Fruit fly (Drosophila melanogaster): Measurements from ENCODE around the gene Oscillin.
A peak's percentile ranks its signal among the peaks of the same experiment; 100 is the strongest.

DNA sequence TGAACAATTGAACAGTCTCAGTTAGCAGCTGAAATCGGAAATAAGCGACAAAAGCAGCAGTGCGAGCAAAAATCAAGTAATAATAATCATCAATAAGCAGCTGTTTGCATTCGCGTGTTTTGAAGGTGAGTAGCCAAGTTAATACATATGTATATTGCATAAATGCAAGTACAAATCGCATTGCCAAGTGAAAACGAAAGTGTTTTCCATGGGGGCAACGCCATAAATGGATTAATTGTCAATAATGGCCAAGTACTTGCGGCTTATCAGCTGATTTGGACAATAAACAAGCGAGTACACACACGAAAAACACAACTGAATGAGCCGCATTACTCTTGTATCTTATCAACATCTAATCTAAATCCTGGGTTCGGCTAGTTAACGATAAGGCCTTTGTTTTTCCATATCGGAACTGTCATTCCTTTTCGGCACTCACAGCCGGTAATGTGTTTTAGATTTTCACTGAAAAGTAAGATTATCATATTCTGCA lies 447 bp downstream of the Oscillin start:
- TF ChIP-seq CG1620 (GFP tag; optimal IDR thresholded peaks at IDR 0.05) (no peak), ovo (GFP tag; optimal IDR thresholded peaks at IDR 0.05) (peak; percentile 7), CG33017 (tag; optimal IDR thresholded peaks at IDR 0.05) (peak; percentile 34), Clk (GFP tag; optimal IDR thresholded peaks at IDR 0.05) (no peak), kay (GFP tag; ENCODE audit: borderline replicate concordance) (peak; percentile 21), bab1 (GFP tag; optimal IDR thresholded peaks at IDR 0.05) (no peak), toe (GFP tag; optimal IDR thresholded peaks at IDR 0.05) (peak; percentile 40), CG7045 (GFP tag; optimal IDR thresholded peaks at IDR 0.05) (peak; percentile 10), pad (GFP tag; optimal IDR thresholded peaks at IDR 0.05) (no peak), CG7101 (tag; optimal IDR thresholded peaks at IDR 0.05) (peak; percentile 46), CG11617 (GFP tag; optimal IDR thresholded peaks at IDR 0.05) (no peak), cic (GFP tag; optimal IDR thresholded peaks at IDR 0.05) (peak; percentile 96)
